Fruit fly (Drosophila melanogaster) whole organism, embryonic: ENCODE measurements around the gene Decay.
A peak's percentile ranks its signal among the peaks of the same experiment; 100 is the strongest.

Experiments
- Abd-B ChIP-seq: fragments of 200-800 bp; sonication (Bioruptor generic); optimal IDR thresholded peaks from 2 replicates; lab custom pipeline; 2018; ENCODE audit warnings: missing biosample characterization, mild to moderate bottlenecking, missing genetic modification characterization, moderate library complexity
- Atf3 ChIP-seq: fragments of 200-800 bp; sonication (Bioruptor generic); optimal IDR thresholded peaks from 3 replicates; lab custom pipeline; 2016; ENCODE audit warnings: missing biosample characterization, missing genetic modification characterization
- Atf6 ChIP-seq: fragments of 200-800 bp; sonication (Bioruptor generic); IDR thresholded peaks from 2 replicates; pipeline ENCODE4 v1.3.6; 2022; ENCODE audit warnings: missing biosample characterization, missing genetic modification characterization
- Awh ChIP-seq: fragments of 200-800 bp; sonication (Bioruptor generic); IDR thresholded peaks from 2 replicates; pipeline ENCODE4, ENCODE4 v1.3.6; 2022; ENCODE audit warnings: missing biosample characterization, missing genetic modification characterization
- CG10274 ChIP-seq: fragments of 200-800 bp; sonication (Bioruptor generic); optimal IDR thresholded peaks from 3 replicates; lab custom pipeline; 2017; ENCODE audit warnings: missing biosample characterization, mild to moderate bottlenecking, missing genetic modification characterization
- CG10543 ChIP-seq: fragments of 200-800 bp; sonication (Bioruptor generic); optimal IDR thresholded peaks from 3 replicates; lab custom pipeline; 2017; ENCODE audit warnings: missing biosample characterization, mild to moderate bottlenecking, missing genetic modification characterization, moderate library complexity
- CG11085 ChIP-seq: fragments of 200-800 bp; sonication (Bioruptor generic); IDR thresholded peaks from 2 replicates; pipeline ENCODE4 v1.3.6; 2022; ENCODE audit warnings: missing biosample characterization, missing genetic modification characterization
- CG11456 ChIP-seq: fragments of 200-800 bp; sonication (Bioruptor generic); IDR thresholded peaks from 3 replicates; pipeline ENCODE4 v1.3.6; 2022; ENCODE audit warnings: missing biosample characterization, missing genetic modification characterization
- CG13894 ChIP-seq: fragments of 200-800 bp; sonication (Bioruptor generic); optimal IDR thresholded peaks from 3 replicates; lab custom pipeline; 2018; ENCODE audit warnings: missing biosample characterization, mild to moderate bottlenecking, missing genetic modification characterization, moderate library complexity
- CG17361 ChIP-seq: fragments of 200-800 bp; sonication (Bioruptor generic); IDR thresholded peaks from 3 replicates; pipeline ENCODE4 v1.3.6; 2022; ENCODE audit warnings: missing biosample characterization, missing genetic modification characterization
- CG1792 ChIP-seq: fragments of 200-800 bp; sonication (Bioruptor generic); optimal IDR thresholded peaks from 2 replicates; lab custom pipeline; 2016; ENCODE audit warnings: missing biosample characterization, missing genetic modification characterization
- CG1832 ChIP-seq: fragments of 200-800 bp; sonication (Bioruptor generic); optimal IDR thresholded peaks from 2 replicates; lab custom pipeline; 2017; ENCODE audit warnings: missing biosample characterization, mild to moderate bottlenecking, missing genetic modification characterization, inconsistent platforms
- CG3726 ChIP-seq: fragments of 200-800 bp; sonication (Bioruptor generic); IDR thresholded peaks from 3 replicates; pipeline ENCODE4, ENCODE4 v1.3.6; 2022; ENCODE audit warnings: missing biosample characterization, missing genetic modification characterization
- CG5245 ChIP-seq: fragments of 200-800 bp; sonication (Bioruptor generic); optimal IDR thresholded peaks from 3 replicates; lab custom pipeline; 2016; ENCODE audit warnings: missing biosample characterization, missing genetic modification characterization
- CG6254 ChIP-seq: fragments of 200-800 bp; sonication (Bioruptor generic); optimal IDR thresholded peaks from 3 replicates; lab custom pipeline; 2017; ENCODE audit warnings: mild to moderate bottlenecking, missing biosample characterization, missing genetic modification reagents, missing genetic modification characterization
- CG6765 ChIP-seq: fragments of 200-800 bp; sonication (Bioruptor generic); optimal IDR thresholded peaks from 3 replicates; lab custom pipeline; 2017; ENCODE audit warnings: missing biosample characterization, mild to moderate bottlenecking, missing genetic modification characterization
- CG7745 ChIP-seq: fragments of 200-800 bp; sonication (Bioruptor generic); optimal IDR thresholded peaks from 2 replicates; lab custom pipeline; 2018; ENCODE audit warnings: missing biosample characterization, mild to moderate bottlenecking, missing genetic modification characterization, moderate library complexity
- CG9817 ChIP-seq: fragments of 200-800 bp; sonication (Bioruptor generic); optimal IDR thresholded peaks from 2 replicates; lab custom pipeline; 2018; ENCODE audit warnings: missing biosample characterization, mild to moderate bottlenecking, missing genetic modification characterization, moderate library complexity
- Dfd ChIP-seq, 2 experiments: fragments of >200 bp; optimal IDR thresholded peaks; 2 replicates each; lab custom pipeline; 2017; ENCODE audit warnings: missing biosample characterization in 2 of 2, missing genetic modification characterization in 2 of 2
- Dll ChIP-seq: fragments of 200-800 bp; sonication (Bioruptor generic); IDR thresholded peaks from 4 replicates; pipeline ENCODE4 v1.3.6; 2022; ENCODE audit warnings: missing biosample characterization, missing genetic modification characterization; ENCODE audit not compliant: partially characterized antibody
- Dref ChIP-seq: fragments of 200-800 bp; sonication (Bioruptor generic); IDR thresholded peaks from 2 replicates; pipeline ENCODE4 v1.3.6; 2022; ENCODE audit warnings: missing biosample characterization, missing genetic modification characterization
- Ets97D ChIP-seq: fragments of 200-800 bp; sonication (Bioruptor generic); optimal IDR thresholded peaks from 3 replicates; lab custom pipeline; 2016; ENCODE audit warnings: missing biosample characterization, missing genetic modification characterization
- Fer3 ChIP-seq: fragments of 200-800 bp; sonication (Bioruptor generic); optimal IDR thresholded peaks from 2 replicates; lab custom pipeline; 2018; ENCODE audit warnings: missing biosample characterization, mild to moderate bottlenecking, missing genetic modification characterization, moderate library complexity
- Gug ChIP-seq: fragments of 200-800 bp; sonication (Bioruptor generic); IDR thresholded peaks from 4 replicates; pipeline ENCODE4 v1.3.6; 2022; ENCODE audit warnings: missing biosample characterization, missing genetic modification characterization
- Jarid2 ChIP-seq: fragments of 200-800 bp; sonication (Bioruptor generic); optimal IDR thresholded peaks from 3 replicates; lab custom pipeline; 2017; ENCODE audit warnings: mild to moderate bottlenecking, missing biosample characterization, missing genetic modification reagents, missing genetic modification characterization
- Lhr ChIP-seq: fragments of 200-800 bp; sonication (Bioruptor generic); optimal IDR thresholded peaks from 3 replicates; lab custom pipeline; 2017; ENCODE audit warnings: mild to moderate bottlenecking, missing biosample characterization, missing genetic modification reagents, missing genetic modification characterization
- MTF-1 ChIP-seq: fragments of 200-800 bp; sonication (Bioruptor generic); optimal IDR thresholded peaks from 2 replicates; lab custom pipeline; 2018; ENCODE audit warnings: missing biosample characterization, mild to moderate bottlenecking, missing genetic modification characterization, borderline replicate concordance
- Myb ChIP-seq: fragments of 200-800 bp; sonication (Bioruptor generic); optimal IDR thresholded peaks from 2 replicates; lab custom pipeline; 2016; ENCODE audit warnings: missing biosample characterization, missing genetic modification characterization
- Opbp ChIP-seq: fragments of 200-800 bp; sonication (Bioruptor generic); IDR thresholded peaks from 3 replicates; pipeline ENCODE4 v1.3.6; 2022; ENCODE audit warnings: missing biosample characterization, missing genetic modification characterization; ENCODE audit not compliant: partially characterized antibody
- Xbp1 ChIP-seq: fragments of 200-800 bp; sonication (Bioruptor generic); optimal IDR thresholded peaks from 3 replicates; lab custom pipeline; 2016; ENCODE audit warnings: missing biosample characterization, mild to moderate bottlenecking, missing genetic modification characterization
- Xrp1 ChIP-seq: fragments of 200-800 bp; sonication (Bioruptor generic); IDR thresholded peaks from 2 replicates; pipeline ENCODE4 v1.3.6; 2022; ENCODE audit warnings: missing biosample characterization, missing genetic modification characterization
- YL-1 ChIP-seq: fragments of 200-800 bp; sonication (Bioruptor generic); optimal IDR thresholded peaks from 3 replicates; lab custom pipeline; 2017; ENCODE audit warnings: missing biosample characterization, mild to moderate bottlenecking, missing genetic modification characterization
- ato ChIP-seq: fragments of 200-800 bp; sonication (Bioruptor generic); IDR thresholded peaks from 2 replicates; pipeline ENCODE4 v1.3.6; 2022; ENCODE audit warnings: missing biosample characterization, missing genetic modification characterization; ENCODE audit not compliant: partially characterized antibody
- danr ChIP-seq: fragments of 200-800 bp; sonication (Bioruptor generic); IDR thresholded peaks from 2 replicates; pipeline ENCODE4 v1.3.6; 2022; ENCODE audit warnings: missing biosample characterization, missing genetic modification characterization
- dati ChIP-seq: fragments of 200-800 bp; sonication (Bioruptor generic); IDR thresholded peaks from 2 replicates; pipeline ENCODE4 v1.3.6; 2022; ENCODE audit warnings: missing biosample characterization, missing genetic modification characterization
- eyg ChIP-seq: fragments of 200-800 bp; sonication (Bioruptor generic); optimal IDR thresholded peaks from 3 replicates; lab custom pipeline; 2016; ENCODE audit warnings: missing biosample characterization, missing genetic modification characterization
- fd96Cb ChIP-seq: fragments of 200-800 bp; sonication (Bioruptor generic); optimal IDR thresholded peaks from 2 replicates; lab custom pipeline; 2018; ENCODE audit warnings: missing biosample characterization, mild to moderate bottlenecking, missing genetic modification characterization, moderate library complexity
- gce ChIP-seq: fragments of 200-800 bp; sonication (Bioruptor generic); IDR thresholded peaks from 3 replicates; pipeline ENCODE4 v1.3.6; 2022; ENCODE audit warnings: missing biosample characterization, missing genetic modification characterization
- hth ChIP-seq: fragments of >200 bp; optimal IDR thresholded peaks from 2 replicates; lab custom pipeline; 2017; ENCODE audit warnings: inconsistent platforms
- kni ChIP-seq: fragments of 200-800 bp; sonication (Bioruptor generic); optimal IDR thresholded peaks from 3 replicates; lab custom pipeline; 2017; ENCODE audit warnings: mild to moderate bottlenecking, missing biosample characterization, missing genetic modification reagents, missing genetic modification characterization
- nerfin-1 ChIP-seq: fragments of 200-800 bp; sonication (Bioruptor generic); optimal IDR thresholded peaks from 3 replicates; lab custom pipeline; 2019; ENCODE audit warnings: missing biosample characterization, mild to moderate bottlenecking, missing genetic modification characterization, moderate library complexity
- pan ChIP-seq, 4 experiments: fragments of >200 bp in 3 of 4; fragments of 200-800 bp in 1 of 4; sonication (Bioruptor generic) in 1 of 4; optimal IDR thresholded peaks in 3 of 4; IDR thresholded peaks in 1 of 4; 2 replicates each; pipeline versions ENCODE4 v1.3.6 to Lab custom; 2017 to 2022; ENCODE audit warnings: missing biosample characterization in 2 of 4, missing genetic modification characterization in 2 of 4, mixed read lengths in 1 of 4
- psq ChIP-seq: fragments of 200-800 bp; sonication (Bioruptor generic); optimal IDR thresholded peaks from 2 replicates; lab custom pipeline; 2017; ENCODE audit warnings: missing biosample characterization, missing genetic modification characterization
- stwl ChIP-seq: fragments of 200-800 bp; sonication (Bioruptor generic); optimal IDR thresholded peaks from 3 replicates; lab custom pipeline; 2018; ENCODE audit warnings: missing biosample characterization, mild to moderate bottlenecking, missing genetic modification characterization, moderate library complexity
- trem ChIP-seq: fragments of 200-800 bp; optimal IDR thresholded peaks from 3 replicates; lab custom pipeline; 2019; ENCODE audit warnings: missing biosample characterization, mild to moderate bottlenecking, missing genetic modification characterization, moderate library complexity
- tup ChIP-seq: fragments of 200-800 bp; sonication (Bioruptor generic); optimal IDR thresholded peaks from 2 replicates; lab custom pipeline; 2016; ENCODE audit warnings: missing biosample characterization, mild to moderate bottlenecking, missing genetic modification characterization, moderate library complexity
- vvl ChIP-seq: fragments of 200-800 bp; sonication (Bioruptor generic); IDR thresholded peaks from 2 replicates; pipeline ENCODE4 v1.3.6; 2022; ENCODE audit warnings: missing biosample characterization, missing genetic modification characterization
- wdn ChIP-seq: fragments of 200-800 bp; sonication (Bioruptor generic); IDR thresholded peaks from 2 replicates; pipeline ENCODE4 v1.3.6; 2022; ENCODE audit warnings: missing biosample characterization, missing genetic modification characterization
- yki ChIP-seq: fragments of >200 bp; optimal IDR thresholded peaks from 3 replicates; lab custom pipeline; 2018
- zen ChIP-seq: fragments of 200-800 bp; sonication (Bioruptor generic); optimal IDR thresholded peaks from 3 replicates; lab custom pipeline; 2018; ENCODE audit warnings: missing biosample characterization, mild to moderate bottlenecking, missing genetic modification characterization, moderate library complexity
- zen2 ChIP-seq: fragments of 200-800 bp; sonication (Bioruptor generic); IDR thresholded peaks from 3 replicates; pipeline ENCODE4 v1.3.6; 2022; ENCODE audit warnings: missing biosample characterization, missing genetic modification characterization; ENCODE audit not compliant: partially characterized antibody

Decay gene

DNA sequence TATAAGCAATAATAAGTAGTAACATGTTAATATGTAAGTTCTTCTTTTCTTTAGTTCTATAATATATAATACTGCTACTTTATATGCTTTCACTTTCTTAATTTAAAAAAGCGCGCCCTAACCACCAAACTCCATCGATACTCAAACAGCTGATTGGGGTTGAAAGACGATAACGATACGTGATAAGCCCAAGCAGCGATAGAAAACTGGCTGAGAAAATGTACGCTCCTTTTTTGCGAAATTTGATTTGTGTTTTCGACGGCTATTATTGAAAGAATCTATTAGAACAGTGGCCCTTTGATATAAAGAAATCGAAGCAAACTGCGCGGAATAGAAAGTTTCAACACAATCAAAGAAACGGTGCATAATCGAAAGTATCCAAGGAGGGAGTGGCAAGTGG is 45.0 kb downstream of the Decay start, which contains the start of gene CG14883 (continued):
- no peak for TF ChIP-seq vvl (GFP tag; lab: Robert Waterston, UW)
- no peak for TF ChIP-seq Xbp1
- TF ChIP-seq CG17361 (GFP tag; lab: Robert Waterston, UW) = no peak
- no peak for TF ChIP-seq stwl
- peak; percentile 54; the same call in 1 of the 3 replicates for TF ChIP-seq Opbp (GFP tag; lab: Robert Waterston, UW)
- TF ChIP-seq CG9817 = no peak
- TF ChIP-seq pan (optimal IDR thresholded peaks at IDR 0.05; lab: Kevin White, UChicago) = no peak
- no peak for TF ChIP-seq pan (GFP tag; optimal IDR thresholded peaks at IDR 0.05 in 1 of 2, IDR thresholded peaks at IDR 0.05 in 1 of 2)
- peak; percentile 69 for TF ChIP-seq Dref
- no peak for TF ChIP-seq tup (GFP tag; lab: Kevin White, UChicago)
- no peak for TF ChIP-seq CG6765 (GFP tag; lab: Kevin White, UChicago)
- TF ChIP-seq zen2 (GFP tag; lab: Robert Waterston, UW) = no peak; the same call in 2 of the 3 replicates
- TF ChIP-seq MTF-1 (GFP tag; lab: Kevin White, UChicago) = no peak
- TF ChIP-seq CG7745 = no peak
- TF ChIP-seq fd96Cb = no peak
- TF ChIP-seq dati (GFP tag; lab: Robert Waterston, UW) = no peak
- no peak for TF ChIP-seq CG11085
- no peak for TF ChIP-seq Dfd (GFP tag; optimal IDR thresholded peaks at IDR 0.05; lab: Kevin White, UChicago)
- TF ChIP-seq CG6254 (GFP tag; lab: Kevin White, UChicago) = no peak
- no peak for TF ChIP-seq Fer3 (tag; lab: Kevin White, UChicago)
- TF ChIP-seq Jarid2 (GFP tag; lab: Kevin White, UChicago) = no peak
- TF ChIP-seq wdn (GFP tag; lab: Robert Waterston, UW) = no peak
- TF ChIP-seq Dll = peak; percentile 58; the same call in 2 of the 4 replicates
- no peak for TF ChIP-seq Ets97D (GFP tag; lab: Kevin White, UChicago)
- TF ChIP-seq ato (GFP tag; lab: Robert Waterston, UW) = peak; percentile 33; the same call in 1 of the 2 replicates
- no peak for TF ChIP-seq Lhr (GFP tag; lab: Kevin White, UChicago)
- no peak for TF ChIP-seq CG5245 (GFP tag; lab: Kevin White, UChicago)
- no peak for TF ChIP-seq CG13894
- TF ChIP-seq CG1832 = no peak
- TF ChIP-seq CG3726 = no peak
- TF ChIP-seq nerfin-1 (tag; lab: Kevin White, UChicago) = no peak
- TF ChIP-seq gce (GFP tag; lab: Robert Waterston, UW) = no peak
- no peak for TF ChIP-seq Atf6 (GFP tag; lab: Robert Waterston, UW)
- no peak for TF ChIP-seq Awh (GFP tag; lab: Robert Waterston, UW)
- no peak for TF ChIP-seq Atf3 (GFP tag; lab: Kevin White, UChicago)
- TF ChIP-seq kni (GFP tag; lab: Kevin White, UChicago) = no peak
- TF ChIP-seq Myb = no peak
- TF ChIP-seq zen = no peak
- peak; percentile 58 for TF ChIP-seq trem (tag; lab: Kevin White, UChicago)
- TF ChIP-seq Abd-B = no peak
- no peak for TF ChIP-seq hth (lab: Kevin White, UChicago)
- TF ChIP-seq Xrp1 (GFP tag; lab: Robert Waterston, UW) = no peak
- TF ChIP-seq psq = no peak
- peak; percentile 26 for TF ChIP-seq YL-1 (GFP tag; lab: Kevin White, UChicago)
- no peak for TF ChIP-seq yki
- TF ChIP-seq CG10274 (GFP tag; lab: Kevin White, UChicago) = no peak
- no peak for TF ChIP-seq CG1792 (GFP tag; lab: Kevin White, UChicago)
- TF ChIP-seq Gug (GFP tag; lab: Robert Waterston, UW) = no peak
- no peak for TF ChIP-seq eyg (GFP tag; lab: Kevin White, UChicago)
- TF ChIP-seq CG10543 (GFP tag; lab: Kevin White, UChicago) = no peak
- TF ChIP-seq danr (GFP tag; lab: Robert Waterston, UW) = no peak
- no peak for TF ChIP-seq CG11456 (GFP tag; lab: Robert Waterston, UW)
